Fruit fly (Drosophila melanogaster) whole organism, embryonic: ENCODE results near the gene Cyp18a1.

Experiments
- Adf1 ChIP-seq: fragments of 200-800 bp; sonication (Bioruptor generic); IDR thresholded peaks from 2 replicates; pipeline ENCODE4 v1.3.6; 2022; ENCODE audit warnings: missing biosample characterization, missing genetic modification characterization
- Bgb ChIP-seq: fragments of 200-800 bp; sonication (Bioruptor generic); IDR thresholded peaks from 2 replicates; pipeline ENCODE4 v1.3.6; 2022; ENCODE audit warnings: missing biosample characterization, missing genetic modification characterization; ENCODE audit not compliant: partially characterized antibody
- CG1024 ChIP-seq: fragments of 200-800 bp; sonication (Bioruptor generic); IDR thresholded peaks from 2 replicates; pipeline ENCODE4 v1.3.6; 2022; ENCODE audit warnings: missing biosample characterization, missing genetic modification characterization
- CG10462 ChIP-seq: fragments of 200-800 bp; sonication (Bioruptor generic); optimal IDR thresholded peaks from 2 replicates; lab custom pipeline; 2016; ENCODE audit warnings: missing biosample characterization, missing genetic modification characterization
- CG10543 ChIP-seq: fragments of 200-800 bp; sonication (Bioruptor generic); optimal IDR thresholded peaks from 3 replicates; lab custom pipeline; 2017; ENCODE audit warnings: missing biosample characterization, mild to moderate bottlenecking, missing genetic modification characterization, moderate library complexity
- CG11695 ChIP-seq: fragments of 200-800 bp; sonication (Bioruptor generic); IDR thresholded peaks from 3 replicates; pipeline ENCODE4 v1.3.6; 2022; ENCODE audit warnings: missing biosample characterization, missing genetic modification characterization
- CG12104 ChIP-seq: fragments of 200-800 bp; sonication (Bioruptor generic); optimal IDR thresholded peaks from 3 replicates; lab custom pipeline; 2016; ENCODE audit warnings: missing biosample characterization, missing genetic modification characterization
- CG14667 ChIP-seq: fragments of 200-800 bp; sonication (Bioruptor generic); IDR thresholded peaks from 2 replicates; pipeline ENCODE4 v1.3.6; 2022; ENCODE audit warnings: missing biosample characterization, missing genetic modification characterization
- CG14965 ChIP-seq: fragments of 200-800 bp; sonication (Bioruptor generic); optimal IDR thresholded peaks from 2 replicates; lab custom pipeline; 2016; ENCODE audit warnings: missing biosample characterization, missing genetic modification characterization, borderline replicate concordance
- CG15073 ChIP-seq: fragments of 200-800 bp; sonication (Bioruptor generic); optimal IDR thresholded peaks from 2 replicates; lab custom pipeline; 2016; ENCODE audit warnings: missing biosample characterization, missing genetic modification characterization
- CG16815 ChIP-seq: fragments of 200-800 bp; sonication (Bioruptor generic); optimal IDR thresholded peaks from 3 replicates; lab custom pipeline; 2017; ENCODE audit warnings: missing biosample characterization, mild to moderate bottlenecking, missing genetic modification characterization
- CG17186 ChIP-seq: fragments of 200-800 bp; sonication (Bioruptor generic); optimal IDR thresholded peaks from 3 replicates; lab custom pipeline; 2017; ENCODE audit warnings: missing biosample characterization, missing genetic modification reagents, missing genetic modification characterization
- CG17359 ChIP-seq: fragments of 200-800 bp; sonication (Bioruptor generic); optimal IDR thresholded peaks from 3 replicates; lab custom pipeline; 2018; ENCODE audit warnings: missing biosample characterization, mild to moderate bottlenecking, missing genetic modification characterization, moderate library complexity
- CG17912 ChIP-seq: fragments of 200-800 bp; sonication (Bioruptor generic); optimal IDR thresholded peaks from 2 replicates; lab custom pipeline; 2018; ENCODE audit warnings: missing biosample characterization, mild to moderate bottlenecking, missing genetic modification characterization
- CG18011 ChIP-seq: fragments of 200-800 bp; sonication (Bioruptor generic); optimal IDR thresholded peaks from 2 replicates; lab custom pipeline; 2017; ENCODE audit warnings: missing biosample characterization, missing genetic modification characterization, mild to moderate bottlenecking, moderate library complexity, missing genotype
- CG30020 ChIP-seq: fragments of 200-800 bp; optimal IDR thresholded peaks from 2 replicates; lab custom pipeline; 2019; ENCODE audit warnings: missing biosample characterization, mild to moderate bottlenecking, missing genetic modification characterization, moderate library complexity
- CG4617 ChIP-seq: fragments of 200-800 bp; sonication (Bioruptor generic); optimal IDR thresholded peaks from 3 replicates; lab custom pipeline; 2016; ENCODE audit warnings: missing biosample characterization, missing genetic modification characterization, borderline replicate concordance
- CG5953 ChIP-seq: fragments of 200-800 bp; sonication (Bioruptor generic); IDR thresholded peaks from 2 replicates; pipeline ENCODE4 v1.3.6; 2022; ENCODE audit warnings: missing biosample characterization, missing genetic modification characterization
- CG6683 ChIP-seq: fragments of 200-800 bp; sonication (Bioruptor generic); optimal IDR thresholded peaks from 2 replicates; lab custom pipeline; 2017; ENCODE audit warnings: missing biosample characterization, mild to moderate bottlenecking, missing genetic modification characterization, missing genetic modification reagents
- CG9437 ChIP-seq: fragments of 200-800 bp; sonication (Bioruptor generic); optimal IDR thresholded peaks from 2 replicates; lab custom pipeline; 2018; ENCODE audit warnings: missing biosample characterization, mild to moderate bottlenecking, missing genetic modification characterization
- CHES-1-like ChIP-seq: fragments of 200-800 bp; sonication (Bioruptor generic); optimal IDR thresholded peaks from 2 replicates; lab custom pipeline; 2016; ENCODE audit warnings: missing biosample characterization, missing genetic modification characterization
- Dad ChIP-seq: fragments of 200-800 bp; sonication (Bioruptor generic); optimal IDR thresholded peaks from 3 replicates; lab custom pipeline; 2016; ENCODE audit warnings: missing biosample characterization, missing genetic modification characterization
- Dfd ChIP-seq, 2 experiments: fragments of >200 bp; optimal IDR thresholded peaks; 2 replicates each; lab custom pipeline; 2017; ENCODE audit warnings: missing biosample characterization in 2 of 2, missing genetic modification characterization in 2 of 2
- Fer1 ChIP-seq: fragments of 200-800 bp; sonication (Bioruptor generic); optimal IDR thresholded peaks from 2 replicates; lab custom pipeline; 2017; ENCODE audit warnings: missing biosample characterization, mild to moderate bottlenecking, missing genetic modification characterization
- GATAe ChIP-seq: fragments of 200-800 bp; sonication (Bioruptor generic); conservative IDR thresholded peaks from 2 replicates; pipeline ENCODE4 v1.3.6; 2022; ENCODE audit warnings: missing biosample characterization, missing genetic modification characterization
- Gug ChIP-seq: fragments of 200-800 bp; sonication (Bioruptor generic); IDR thresholded peaks from 4 replicates; pipeline ENCODE4 v1.3.6; 2022; ENCODE audit warnings: missing biosample characterization, missing genetic modification characterization
- HLH54F ChIP-seq: fragments of 200-800 bp; sonication (Bioruptor generic); optimal IDR thresholded peaks from 3 replicates; lab custom pipeline; 2016; ENCODE audit warnings: missing biosample characterization, missing genetic modification characterization
- Hmx ChIP-seq: fragments of 200-800 bp; sonication (Bioruptor generic); optimal IDR thresholded peaks from 2 replicates; lab custom pipeline; 2016; ENCODE audit warnings: missing biosample characterization, missing genetic modification characterization
- NC2β ChIP-seq: fragments of 200-800 bp; sonication (Bioruptor generic); optimal IDR thresholded peaks from 2 replicates; lab custom pipeline; 2016; ENCODE audit warnings: missing biosample characterization, missing genetic modification characterization
- NFAT ChIP-seq: fragments of 200-800 bp; sonication (Bioruptor generic); IDR thresholded peaks from 2 replicates; pipeline ENCODE4 v1.3.6; 2022; ENCODE audit warnings: missing biosample characterization, missing genetic modification characterization
- Rx ChIP-seq: fragments of 200-800 bp; sonication (Bioruptor generic); IDR thresholded peaks from 2 replicates; pipeline ENCODE4 v1.3.6; 2022; ENCODE audit warnings: missing biosample characterization, missing genetic modification characterization
- aop ChIP-seq: fragments of 200-800 bp; sonication (Bioruptor generic); IDR thresholded peaks from 2 replicates; pipeline ENCODE4 v1.3.6; 2022; ENCODE audit warnings: missing biosample characterization, missing genetic modification characterization
- ara ChIP-seq: fragments of 200-800 bp; sonication (Bioruptor generic); IDR thresholded peaks from 2 replicates; pipeline ENCODE4 v1.3.6; 2022; ENCODE audit warnings: missing biosample characterization, missing genetic modification characterization
- ato ChIP-seq: fragments of 200-800 bp; sonication (Bioruptor generic); IDR thresholded peaks from 2 replicates; pipeline ENCODE4 v1.3.6; 2022; ENCODE audit warnings: missing biosample characterization, missing genetic modification characterization; ENCODE audit not compliant: partially characterized antibody
- br ChIP-seq: fragments of >200 bp; optimal IDR thresholded peaks from 2 replicates; lab custom pipeline; 2017
- cas ChIP-seq: fragments of 200-800 bp; sonication (Bioruptor generic); IDR thresholded peaks from 2 replicates; pipeline ENCODE4 v1.3.6; 2022; ENCODE audit warnings: missing biosample characterization, missing genetic modification characterization
- crp ChIP-seq, 2 experiments: fragments of 200-800 bp; sonication (Bioruptor generic); optimal IDR thresholded peaks; 2 replicates in 1 of 2; 3 replicates in 1 of 2; lab custom pipeline; 2017; ENCODE audit warnings: missing biosample characterization in 2 of 2, missing genetic modification characterization in 2 of 2, mild to moderate bottlenecking in 1 of 2, moderate library complexity in 1 of 2
- eyg ChIP-seq: fragments of 200-800 bp; sonication (Bioruptor generic); optimal IDR thresholded peaks from 3 replicates; lab custom pipeline; 2016; ENCODE audit warnings: missing biosample characterization, missing genetic modification characterization
- fd96Cb ChIP-seq: fragments of 200-800 bp; sonication (Bioruptor generic); optimal IDR thresholded peaks from 2 replicates; lab custom pipeline; 2018; ENCODE audit warnings: missing biosample characterization, mild to moderate bottlenecking, missing genetic modification characterization, moderate library complexity
- fru ChIP-seq: fragments of >200 bp; optimal IDR thresholded peaks from 2 replicates; lab custom pipeline; 2017
- ftz-f1 ChIP-seq: fragments of 200-800 bp; sonication (Bioruptor generic); optimal IDR thresholded peaks from 2 replicates; lab custom pipeline; 2016; ENCODE audit warnings: missing biosample characterization, missing genetic modification characterization
- gce ChIP-seq: fragments of 200-800 bp; sonication (Bioruptor generic); IDR thresholded peaks from 3 replicates; pipeline ENCODE4 v1.3.6; 2022; ENCODE audit warnings: missing biosample characterization, missing genetic modification characterization
- klu ChIP-seq: fragments of 200-800 bp; sonication (Bioruptor generic); IDR thresholded peaks from 2 replicates; pipeline ENCODE4 v1.3.6; 2022; ENCODE audit warnings: missing biosample characterization, missing genetic modification characterization
- mld ChIP-seq: fragments of 200-800 bp; sonication (Bioruptor generic); IDR thresholded peaks from 3 replicates; pipeline ENCODE4 v1.3.6; 2022; ENCODE audit warnings: missing biosample characterization, missing genetic modification characterization; ENCODE audit not compliant: partially characterized antibody
- nau ChIP-seq: fragments of 200-800 bp; sonication (Bioruptor generic); optimal IDR thresholded peaks from 3 replicates; lab custom pipeline; 2017; ENCODE audit warnings: missing biosample characterization, mild to moderate bottlenecking, missing genetic modification characterization, missing genetic modification reagents
- nerfin-1 ChIP-seq: fragments of 200-800 bp; sonication (Bioruptor generic); optimal IDR thresholded peaks from 3 replicates; lab custom pipeline; 2019; ENCODE audit warnings: missing biosample characterization, mild to moderate bottlenecking, missing genetic modification characterization, moderate library complexity
- onecut ChIP-seq: fragments of 200-800 bp; sonication (Bioruptor generic); IDR thresholded peaks from 2 replicates; pipeline ENCODE4 v1.3.6; 2022; ENCODE audit warnings: missing biosample characterization, missing genetic modification characterization
- peb ChIP-seq: fragments of 200-800 bp; sonication (Bioruptor generic); IDR thresholded peaks from 2 replicates; pipeline ENCODE4 v1.3.6; 2022; ENCODE audit warnings: missing biosample characterization, missing genetic modification characterization
- repo ChIP-seq: fragments of 200-800 bp; sonication (Bioruptor generic); optimal IDR thresholded peaks from 2 replicates; lab custom pipeline; 2016; ENCODE audit warnings: missing biosample characterization, missing genetic modification characterization
- tll ChIP-seq, 2 experiments: fragments of 200-800 bp in 1 of 2; fragments of >200 bp in 1 of 2; sonication (Bioruptor generic) in 1 of 2; optimal IDR thresholded peaks; 2 replicates each; lab custom pipeline; 2017 to 2019; ENCODE audit warnings: missing biosample characterization in 2 of 2, missing genetic modification characterization in 2 of 2, mild to moderate bottlenecking in 1 of 2, moderate library complexity in 1 of 2
- ttk ChIP-seq: fragments of 200-800 bp; sonication (Bioruptor generic); IDR thresholded peaks from 2 replicates; pipeline ENCODE4 v2.1.2; 2022; ENCODE audit warnings: missing biosample characterization, missing genetic modification characterization

Gene Cyp18a1

DNA sequence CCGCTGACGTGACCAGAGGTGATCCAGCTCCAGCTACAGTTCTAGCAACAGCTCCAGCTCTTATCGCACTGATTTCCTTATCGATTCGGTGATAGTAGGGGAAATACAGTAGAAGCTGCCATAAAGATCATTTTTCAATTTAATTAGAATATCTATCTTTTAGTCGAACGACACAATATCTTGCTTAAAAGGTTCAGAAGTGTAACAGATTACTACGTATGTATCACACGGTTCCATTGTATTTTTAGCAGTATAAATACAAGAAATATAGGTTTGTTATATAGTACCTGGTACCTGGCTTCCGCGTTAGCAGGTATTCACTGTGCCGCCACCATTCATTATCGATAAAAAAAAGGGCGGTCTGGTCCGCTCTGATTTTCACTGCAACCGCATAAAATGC is 48.0 kb downstream of the Cyp18a1 start (continued):
- peak; percentile 49; the same call in 1 of the 2 replicates for TF ChIP-seq Rx (GFP tag; lab: Robert Waterston, UW)
- TF ChIP-seq mld = no peak
- TF ChIP-seq tll (GFP tag; optimal IDR thresholded peaks at IDR 0.05; lab: Kevin White, UChicago) = no peak
- TF ChIP-seq Fer1 (GFP tag; lab: Kevin White, UChicago) = peak; percentile 90
- peak; percentile 42; the same call in 1 of the 2 replicates for TF ChIP-seq CG14667 (GFP tag; lab: Robert Waterston, UW)
- TF ChIP-seq eyg (GFP tag; lab: Kevin White, UChicago) = peak; percentile 12
- TF ChIP-seq CG17359 (tag; lab: Kevin White, UChicago) = peak; percentile 90
- TF ChIP-seq ara = peak; percentile 65
- TF ChIP-seq Bgb = no peak
- no peak for TF ChIP-seq Dad (GFP tag; lab: Kevin White, UChicago)
- peak; percentile 58 for TF ChIP-seq CG10462 (GFP tag; lab: Kevin White, UChicago)
- TF ChIP-seq HLH54F = peak; percentile 66
- TF ChIP-seq CG17912 = peak; percentile 75
- peak; percentile 91 for TF ChIP-seq GATAe
- TF ChIP-seq CG6683 = peak; percentile 67
- peak; percentile 67 for TF ChIP-seq NC2β (GFP tag; lab: Kevin White, UChicago)
- 0 out of 2 replicates have a peak, but pooled peaks have one; percentile 10 for TF ChIP-seq aop
- TF ChIP-seq Adf1 (GFP tag; lab: Robert Waterston, UW) = 0 out of 2 replicates have a peak, but pooled peaks have one; percentile 19
- peak; percentile 67 for TF ChIP-seq onecut
- TF ChIP-seq NFAT (GFP tag; lab: Robert Waterston, UW) = peak; percentile 36; the same call in 1 of the 2 replicates
- no peak for TF ChIP-seq ato (GFP tag; lab: Robert Waterston, UW)
- TF ChIP-seq CG16815 (GFP tag; lab: Kevin White, UChicago) = peak; percentile 66
- peak; percentile 31 for TF ChIP-seq CG15073 (GFP tag; lab: Kevin White, UChicago)
- no peak for TF ChIP-seq Dfd (GFP tag; optimal IDR thresholded peaks at IDR 0.05; lab: Kevin White, UChicago)
- TF ChIP-seq CG30020 = peak; percentile 12
- no peak for TF ChIP-seq ftz-f1
- TF ChIP-seq CG12104 (GFP tag; lab: Kevin White, UChicago) = peak; percentile 78
- peak; percentile 74 for TF ChIP-seq Gug (GFP tag; lab: Robert Waterston, UW)
- TF ChIP-seq nau = peak; percentile 79
- TF ChIP-seq crp (GFP tag; optimal IDR thresholded peaks at IDR 0.05; lab: Kevin White, UChicago) = peak in 1 of 2 experiments; percentile 16
- TF ChIP-seq CG4617 (GFP tag; lab: Kevin White, UChicago) = peak; percentile 39
- TF ChIP-seq fd96Cb (tag; lab: Kevin White, UChicago) = peak; percentile 85
- TF ChIP-seq CHES-1-like = peak; percentile 67
- peak; percentile 52 for TF ChIP-seq Hmx (GFP tag; lab: Kevin White, UChicago)
- peak; percentile 62 for TF ChIP-seq CG9437 (GFP tag; lab: Kevin White, UChicago)
- peak; percentile 79 for TF ChIP-seq CG10543 (GFP tag; lab: Kevin White, UChicago)
- TF ChIP-seq CG18011 (GFP tag; lab: Kevin White, UChicago) = peak; percentile 49
- TF ChIP-seq cas (GFP tag; lab: Robert Waterston, UW) = no peak
- TF ChIP-seq nerfin-1 (tag; lab: Kevin White, UChicago) = peak; percentile 81
- TF ChIP-seq klu (GFP tag; lab: Robert Waterston, UW) = peak; percentile 20; the same call in 1 of the 2 replicates
- peak; percentile 16 for TF ChIP-seq CG17186 (GFP tag; lab: Kevin White, UChicago)
- peak; percentile 60 for TF ChIP-seq repo (GFP tag; lab: Kevin White, UChicago)
- TF ChIP-seq CG14965 (GFP tag; lab: Kevin White, UChicago) = no peak
- peak; percentile 66 for TF ChIP-seq ttk (GFP tag; lab: Robert Waterston, UW)
- peak; percentile 72; the same call in 2 of the 3 replicates for TF ChIP-seq CG11695
- TF ChIP-seq gce (GFP tag; lab: Robert Waterston, UW) = peak; percentile 79; the same call in 2 of the 3 replicates
- TF ChIP-seq CG1024 = 0 out of 2 replicates have a peak, but pooled peaks have one; percentile 38
- TF ChIP-seq CG5953 = peak; percentile 66; the same call in 1 of the 2 replicates
- no peak for TF ChIP-seq br (lab: Kevin White, UChicago)
- TF ChIP-seq fru (lab: Kevin White, UChicago) = no peak
- peak; percentile 64 for TF ChIP-seq peb (GFP tag; lab: Robert Waterston, UW)
